Worm (Caenorhabditis elegans) whole organism, L4/young adult: Measurements from ENCODE around the gene lat-1.

Source experiments
- dao-5 ChIP-seq: sonication (generic microtip); optimal IDR thresholded peaks from 2 replicates; lab custom pipeline; 2016; ENCODE audit warnings: missing genotype, missing genetic modification characterization, moderate library complexity, missing compliant biosample characterization
- him-1 ChIP-seq: sonication (generic microtip); optimal IDR thresholded peaks from 2 replicates; lab custom pipeline; 2016; ENCODE audit warnings: missing genotype, missing genetic modification reagents, missing genetic modification characterization, missing compliant biosample characterization

ce11 chrII:8931405-8932149 is 34.9 kb downstream of the lat-1 start:
- TF ChIP-seq him-1 = no peak
- TF ChIP-seq dao-5 (tag; lab: Kevin White, UChicago) = no peak
